Worm (Caenorhabditis elegans) whole organism, late embryonic: Measurements from ENCODE around the gene mogs-1.
A peak's percentile ranks its signal among the peaks of the same experiment; 100 is the strongest.

ENCODE experiments used
- C38D4.7 ChIP-seq: fragments of 200-800 bp; sonication (Bioruptor generic); optimal IDR thresholded peaks from 2 replicates; lab custom pipeline; 2018; ENCODE audit warnings: mild to moderate bottlenecking, missing genetic modification characterization, moderate library complexity, missing compliant biosample characterization
- K02D7.2 ChIP-seq: sonication (generic microtip); optimal IDR thresholded peaks from 2 replicates; lab custom pipeline; 2017; ENCODE audit warnings: mild to moderate bottlenecking, missing genetic modification characterization, missing compliant biosample characterization
- Y22D7AL.16 ChIP-seq: sonication (generic microtip); optimal IDR thresholded peaks from 2 replicates; lab custom pipeline; 2016; ENCODE audit warnings: missing genetic modification characterization, missing compliant biosample characterization
- ama-1 ChIP-seq: fragments of 150-350 bp; optimal IDR thresholded peaks from 2 replicates; lab custom pipeline; 2014
- ceh-18 ChIP-seq: sonication (generic microtip); optimal IDR thresholded peaks from 2 replicates; lab custom pipeline; 2016; ENCODE audit warnings: missing genetic modification characterization, missing compliant biosample characterization
- ceh-19 ChIP-seq: fragments of 200-800 bp; sonication (Bioruptor generic); optimal IDR thresholded peaks from 2 replicates; lab custom pipeline; 2018; ENCODE audit warnings: mild to moderate bottlenecking, missing genetic modification characterization, missing compliant biosample characterization
- ceh-2 ChIP-seq: sonication (generic microtip); optimal IDR thresholded peaks from 2 replicates; lab custom pipeline; 2016; ENCODE audit warnings: missing genotype, missing genetic modification characterization, missing compliant biosample characterization
- ceh-22 ChIP-seq: sonication (generic microtip); optimal IDR thresholded peaks from 2 replicates; lab custom pipeline; 2017; ENCODE audit warnings: missing biosample characterization, missing genetic modification characterization
- ceh-24 ChIP-seq: sonication (generic microtip); optimal IDR thresholded peaks from 2 replicates; lab custom pipeline; 2016; ENCODE audit warnings: mild to moderate bottlenecking, missing genetic modification characterization, missing compliant biosample characterization
- ceh-30 ChIP-seq: fragments of 150-350 bp; optimal IDR thresholded peaks from 2 replicates; lab custom pipeline; 2014; ENCODE audit warnings: missing biosample characterization, missing genetic modification characterization
- ceh-31 ChIP-seq: sonication (generic microtip); optimal IDR thresholded peaks from 2 replicates; lab custom pipeline; 2016; ENCODE audit warnings: missing genetic modification characterization, missing compliant biosample characterization
- ceh-34 ChIP-seq: sonication (generic microtip); optimal IDR thresholded peaks from 2 replicates; lab custom pipeline; 2016; ENCODE audit warnings: mild to moderate bottlenecking, missing genetic modification characterization, missing compliant biosample characterization
- ceh-45 ChIP-seq: fragments of 200-800 bp; sonication (Bioruptor generic); IDR thresholded peaks from 2 replicates; pipeline ENCODE4 v1.3.6; 2022; ENCODE audit warnings: missing genetic modification reagents, missing genetic modification characterization, missing compliant biosample characterization
- ceh-6 ChIP-seq: fragments of 200-800 bp; sonication (Bioruptor generic); optimal IDR thresholded peaks from 2 replicates; lab custom pipeline; 2018; ENCODE audit warnings: mild to moderate bottlenecking, missing genetic modification characterization, missing compliant biosample characterization
- ceh-9 ChIP-seq: sonication (generic microtip); optimal IDR thresholded peaks from 2 replicates; lab custom pipeline; 2016; ENCODE audit warnings: mild to moderate bottlenecking, missing genetic modification characterization, inconsistent platforms, missing compliant biosample characterization
- che-1 ChIP-seq: sonication (generic microtip); optimal IDR thresholded peaks from 2 replicates; lab custom pipeline; 2016; ENCODE audit warnings: mild to moderate bottlenecking, missing genetic modification characterization, missing compliant biosample characterization
- dve-1 ChIP-seq: sonication (generic microtip); optimal IDR thresholded peaks from 2 replicates; lab custom pipeline; 2017; ENCODE audit warnings: antibody characterized with exemption, mild to moderate bottlenecking, missing genetic modification characterization, missing compliant biosample characterization
- elt-2 ChIP-seq: sonication (generic microtip); optimal IDR thresholded peaks from 2 replicates; lab custom pipeline; 2016; ENCODE audit warnings: missing genetic modification reagents, missing genetic modification characterization, missing compliant biosample characterization
- elt-4 ChIP-seq: sonication (generic microtip); optimal IDR thresholded peaks from 2 replicates; lab custom pipeline; 2016; ENCODE audit warnings: missing genetic modification characterization, missing compliant biosample characterization
- fkh-6 ChIP-seq: sonication (generic microtip); optimal IDR thresholded peaks from 2 replicates; lab custom pipeline; 2016; ENCODE audit warnings: missing genetic modification characterization, missing compliant biosample characterization
- hlh-6 ChIP-seq: sonication (generic microtip); optimal IDR thresholded peaks from 2 replicates; lab custom pipeline; 2016; ENCODE audit warnings: missing genotype, missing genetic modification characterization, missing compliant biosample characterization
- hlh-8 ChIP-seq: sonication (generic microtip); optimal IDR thresholded peaks from 2 replicates; lab custom pipeline; 2016; ENCODE audit warnings: missing genotype, missing genetic modification characterization, missing compliant biosample characterization
- lim-6 ChIP-seq: sonication (generic microtip); optimal IDR thresholded peaks from 2 replicates; lab custom pipeline; 2016; ENCODE audit warnings: missing genetic modification characterization, missing compliant biosample characterization
- mec-3 ChIP-seq: sonication (generic microtip); optimal IDR thresholded peaks from 2 replicates; lab custom pipeline; 2016; ENCODE audit warnings: borderline replicate concordance, missing genetic modification characterization, missing compliant biosample characterization
- nfya-1 ChIP-seq: sonication (generic microtip); optimal IDR thresholded peaks from 2 replicates; lab custom pipeline; 2017; ENCODE audit warnings: missing genetic modification characterization, mild to moderate bottlenecking, missing compliant biosample characterization, antibody characterized with exemption, moderate library complexity
- npax-4 ChIP-seq: sonication (generic microtip); optimal IDR thresholded peaks from 2 replicates; lab custom pipeline; 2016; ENCODE audit warnings: missing genetic modification characterization, missing compliant biosample characterization
- odd-2 ChIP-seq: sonication (generic microtip); optimal IDR thresholded peaks from 2 replicates; lab custom pipeline; 2017; ENCODE audit warnings: antibody characterized with exemption, mild to moderate bottlenecking, missing genetic modification characterization, missing compliant biosample characterization
- pat-9 ChIP-seq: fragments of 200-800 bp; sonication (Bioruptor generic); optimal IDR thresholded peaks from 2 replicates; lab custom pipeline; 2018; ENCODE audit warnings: mild to moderate bottlenecking, missing genetic modification characterization, moderate library complexity, missing compliant biosample characterization
- pha-2 ChIP-seq: sonication (generic microtip); optimal IDR thresholded peaks from 2 replicates; lab custom pipeline; 2017; ENCODE audit warnings: mild to moderate bottlenecking, missing genetic modification characterization, missing compliant biosample characterization
- pha-4 ChIP-seq: fragments of 150-350 bp; optimal IDR thresholded peaks from 2 replicates; lab custom pipeline; 2018; ENCODE audit warnings: missing biosample characterization, missing genetic modification reagents, missing genetic modification characterization
- pqm-1 ChIP-seq: sonication (generic microtip); optimal IDR thresholded peaks from 2 replicates; lab custom pipeline; 2016; ENCODE audit warnings: missing genetic modification characterization, missing compliant biosample characterization
- sox-4 ChIP-seq: sonication (generic microtip); optimal IDR thresholded peaks from 2 replicates; lab custom pipeline; 2017; ENCODE audit warnings: mild to moderate bottlenecking, missing genetic modification characterization, inconsistent platforms, missing compliant biosample characterization
- tbx-2 ChIP-seq: sonication (generic microtip); optimal IDR thresholded peaks from 2 replicates; lab custom pipeline; 2016; ENCODE audit warnings: missing genetic modification characterization, missing compliant biosample characterization
- tbx-7 ChIP-seq: sonication (generic microtip); optimal IDR thresholded peaks from 2 replicates; lab custom pipeline; 2016; ENCODE audit warnings: missing genotype, missing genetic modification characterization, missing compliant biosample characterization
- unc-55 ChIP-seq: sonication (generic microtip); optimal IDR thresholded peaks from 2 replicates; lab custom pipeline; 2017; ENCODE audit warnings: missing biosample characterization, missing genetic modification reagents, missing genetic modification characterization
- ztf-16 ChIP-seq: sonication (generic microtip); optimal IDR thresholded peaks from 2 replicates; lab custom pipeline; 2017; ENCODE audit warnings: missing genetic modification characterization, missing compliant biosample characterization

Gene mogs-1

ce11 chrIV:11006868-11007267, 14.9 kb downstream of the mogs-1 start:
- TF ChIP-seq pat-9: no peak
- no peak for TF ChIP-seq sox-4 (tag; lab: Kevin White, UChicago)
- no peak for TF ChIP-seq ceh-45
- no peak for TF ChIP-seq odd-2
- TF ChIP-seq C38D4.7 (GFP tag; lab: Kevin White, UChicago): no peak
- no peak for TF ChIP-seq ceh-22 (tag; lab: Kevin White, UChicago)
- TF ChIP-seq ceh-24 (tag; lab: Kevin White, UChicago): no peak
- no peak for TF ChIP-seq lim-6 (tag; lab: Kevin White, UChicago)
- no peak for TF ChIP-seq npax-4
- TF ChIP-seq tbx-7 (tag; lab: Kevin White, UChicago): no peak
- no peak for TF ChIP-seq Y22D7AL.16 (tag; lab: Kevin White, UChicago)
- TF ChIP-seq nfya-1: no peak
- no peak for TF ChIP-seq fkh-6 (tag; lab: Kevin White, UChicago)
- no peak for TF ChIP-seq hlh-8 (tag; lab: Kevin White, UChicago)
- TF ChIP-seq ceh-2 (tag; lab: Kevin White, UChicago): no peak
- TF ChIP-seq dve-1 (tag; lab: Kevin White, UChicago): no peak
- no peak for TF ChIP-seq che-1 (tag; lab: Kevin White, UChicago)
- no peak for TF ChIP-seq ama-1 (lab: Kevin White, UChicago)
- no peak for TF ChIP-seq ceh-30 (tag; lab: Kevin White, UChicago)

- TF ChIP-seq ceh-18 (tag; lab: Kevin White, UChicago) (no peak), elt-4 (tag; lab: Kevin White, UChicago) (no peak), ceh-19 (GFP tag; lab: Kevin White, UChicago) (no peak), ceh-34 (tag; lab: Kevin White, UChicago) (peak; percentile 69)
- TF ChIP-seq, all 69 proteins: peak for 1
Observed at ce11 chrIV:11006383-11006782, 15.3 kb downstream of the mogs-1 start.

ce11 chrIV:11004273-11004672, 17.5 kb downstream of the mogs-1 start, which contains the start of gene F13H10.1:
TSS of gene F13H10.1 (plus strand) at chrIV:11004573.
- TF ChIP-seq tbx-2 (tag; lab: Kevin White, UChicago) (no peak), ztf-16 (no peak), pat-9 (no peak), ceh-31 (tag; lab: Kevin White, UChicago) (no peak), ama-1 (lab: Kevin White, UChicago) (no peak), hlh-6 (tag; lab: Kevin White, UChicago) (no peak), elt-2 (tag; lab: Kevin White, UChicago) (no peak)

- TF ChIP-seq tbx-7 (tag; lab: Kevin White, UChicago) (no peak), pqm-1 (tag; lab: Kevin White, UChicago) (no peak), K02D7.2 (tag; lab: Kevin White, UChicago) (no peak), elt-2 (tag; lab: Kevin White, UChicago) (no peak), fkh-6 (tag; lab: Kevin White, UChicago) (no peak), ceh-6 (GFP tag; lab: Kevin White, UChicago) (no peak), ceh-2 (tag; lab: Kevin White, UChicago) (no peak), ceh-22 (tag; lab: Kevin White, UChicago) (no peak), ceh-34 (tag; lab: Kevin White, UChicago) (no peak), pat-9 (no peak), ceh-9 (tag; lab: Kevin White, UChicago) (no peak), pha-4 (tag; lab: Kevin White, UChicago) (no peak), ceh-31 (tag; lab: Kevin White, UChicago) (no peak), mec-3 (no peak), C38D4.7 (GFP tag; lab: Kevin White, UChicago) (no peak)
- TF ChIP-seq, all 69 proteins: peak for 0
Observed at ce11 chrIV:11001614-11002013, 20.1 kb downstream of the mogs-1 start, which contains the start of gene F13H10.9. TSS of gene F13H10.9 (plus strand) at chrIV:11001914.

ce11 chrIV:10990699-10991098, 31.0 kb downstream of the mogs-1 start, which contains the start of gene F13H10.5:
TSS of gene F13H10.5 (plus strand) at chrIV:10990999.
- TF ChIP-seq unc-55 (GFP tag; lab: Kevin White, UChicago) (no peak), che-1 (tag; lab: Kevin White, UChicago) (no peak), pat-9 (no peak), pha-2 (tag; lab: Kevin White, UChicago) (no peak)
